Worm (Caenorhabditis elegans) whole organism, young adult: Measurements from ENCODE around the gene twk-10.

ENCODE experiments used
- lin-54 ChIP-seq: fragments of 200-800 bp; sonication (Bioruptor generic); optimal IDR thresholded peaks from 2 replicates; lab custom pipeline; 2018; ENCODE audit warnings: mild to moderate bottlenecking, missing genetic modification characterization, missing compliant biosample characterization
- ztf-22 ChIP-seq: fragments of 200-800 bp; sonication (Bioruptor generic); optimal IDR thresholded peaks from 2 replicates; lab custom pipeline; 2018; ENCODE audit warnings: mild to moderate bottlenecking, missing genetic modification characterization, moderate library complexity, missing compliant biosample characterization

ce11 chrV:6513356-6513755 is 38.8 kb upstream of the twk-10 start:
- TF ChIP-seq lin-54 (GFP tag; lab: Kevin White, UChicago) (no peak), ztf-22 (GFP tag; lab: Kevin White, UChicago) (no peak)
